Worm (Caenorhabditis elegans) whole organism, early embryonic: ENCODE measurements around the gene K08C7.1.

Experiments used
- B0310.2 ChIP-seq: sonication (generic microtip); optimal IDR thresholded peaks from 2 replicates; lab custom pipeline; 2016; ENCODE audit warnings: mild to moderate bottlenecking, missing genetic modification characterization, missing compliant biosample characterization
- F13C5.2 ChIP-seq: sonication (generic microtip); optimal IDR thresholded peaks from 2 replicates; lab custom pipeline; 2017; ENCODE audit warnings: mild to moderate bottlenecking, missing genetic modification characterization, inconsistent platforms, missing compliant biosample characterization
- aly-1 ChIP-seq: sonication (generic microtip); optimal IDR thresholded peaks from 2 replicates; lab custom pipeline; 2016; ENCODE audit warnings: missing genetic modification characterization, missing compliant biosample characterization
- ama-1 ChIP-seq: fragments of 150-350 bp; optimal IDR thresholded peaks from 2 replicates; lab custom pipeline; 2014
- ceh-13 ChIP-seq: fragments of 200-800 bp; sonication (Bioruptor generic); optimal IDR thresholded peaks from 2 replicates; lab custom pipeline; 2018; ENCODE audit warnings: mild to moderate bottlenecking, missing genetic modification characterization, missing compliant biosample characterization
- ceh-36 ChIP-seq: sonication (generic microtip); optimal IDR thresholded peaks from 2 replicates; lab custom pipeline; 2016; ENCODE audit warnings: missing genetic modification characterization, inconsistent platforms, missing compliant biosample characterization
- ets-7 ChIP-seq: sonication (generic microtip); optimal IDR thresholded peaks from 2 replicates; lab custom pipeline; 2016; ENCODE audit warnings: missing genotype, missing genetic modification characterization, missing compliant biosample characterization
- flt-1 ChIP-seq: fragments of 200-800 bp; sonication (Bioruptor generic); IDR thresholded peaks from 2 replicates; pipeline ENCODE4 v1.3.6; 2022; ENCODE audit warnings: missing genetic modification characterization, missing compliant biosample characterization
- hmbx-1 ChIP-seq: sonication (generic microtip); optimal IDR thresholded peaks from 2 replicates; lab custom pipeline; 2016; ENCODE audit warnings: mild to moderate bottlenecking, missing genetic modification characterization, missing compliant biosample characterization
- hmg-4 ChIP-seq: fragments of 200-800 bp; sonication (Bioruptor generic); optimal IDR thresholded peaks from 2 replicates; lab custom pipeline; 2018; ENCODE audit warnings: mild to moderate bottlenecking, missing genetic modification characterization, missing compliant biosample characterization
- hnd-1 ChIP-seq: sonication (generic microtip); optimal IDR thresholded peaks from 2 replicates; lab custom pipeline; 2016; ENCODE audit warnings: missing genetic modification characterization, missing compliant biosample characterization
- pes-1 ChIP-seq: fragments of 200-800 bp; sonication (Bioruptor generic); IDR thresholded peaks from 2 replicates; pipeline ENCODE4 v1.3.6; 2022; ENCODE audit warnings: missing genetic modification reagents, missing genetic modification characterization, missing compliant biosample characterization
- scrt-1 ChIP-seq: fragments of 200-800 bp; sonication (Bioruptor generic); IDR thresholded peaks from 2 replicates; pipeline ENCODE4 v1.3.6; 2022; ENCODE audit warnings: missing genetic modification characterization, missing compliant biosample characterization
- sea-1 ChIP-seq: fragments of 200-800 bp; sonication (Bioruptor generic); conservative IDR thresholded peaks from 2 replicates; pipeline ENCODE4 v1.3.6; 2022; ENCODE audit warnings: missing genetic modification characterization, missing compliant biosample characterization
- tbx-11 ChIP-seq: fragments of 200-800 bp; sonication (Bioruptor generic); IDR thresholded peaks from 2 replicates; pipeline ENCODE4 v1.3.6; 2022; ENCODE audit warnings: missing genetic modification characterization, missing compliant biosample characterization
- tbx-37 ChIP-seq: fragments of 200-800 bp; sonication (Bioruptor generic); conservative IDR thresholded peaks from 2 replicates; pipeline ENCODE4 v1.3.6; 2022; ENCODE audit warnings: missing genetic modification reagents, missing genetic modification characterization, missing compliant biosample characterization
- tra-4 ChIP-seq: sonication (generic microtip); optimal IDR thresholded peaks from 2 replicates; lab custom pipeline; 2017; ENCODE audit warnings: missing genetic modification characterization, missing compliant biosample characterization

Gene K08C7.1

DNA sequence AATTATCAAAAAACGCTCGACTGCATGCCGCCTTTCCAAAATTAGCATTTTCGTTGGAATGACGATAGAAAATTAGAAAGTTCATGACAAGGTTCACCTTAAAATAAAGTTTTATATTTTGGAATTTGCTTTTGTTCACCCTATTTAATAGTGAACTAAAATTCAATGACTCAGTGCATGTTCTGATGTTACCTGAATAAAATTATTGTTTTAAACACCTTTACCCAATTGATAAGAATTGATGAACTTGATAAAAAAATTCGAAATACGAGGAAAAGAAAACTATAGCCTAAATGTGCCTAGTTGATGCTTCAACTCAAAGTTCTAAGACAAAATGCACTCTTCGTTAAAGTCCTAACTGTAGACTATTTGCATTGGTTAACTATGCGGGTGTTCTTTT lies 4.5 kb downstream of the K08C7.1 start:
- no peak for TF ChIP-seq ceh-13 (GFP tag; lab: Kevin White, UChicago)
- no peak for TF ChIP-seq tra-4
- no peak for TF ChIP-seq pes-1 (GFP tag; lab: Robert Waterston, UW)
- no peak for TF ChIP-seq tbx-37
- TF ChIP-seq flt-1 (GFP tag; lab: Robert Waterston, UW): no peak
- TF ChIP-seq sea-1 (GFP tag; lab: Robert Waterston, UW): no peak
- no peak for TF ChIP-seq ceh-36 (tag; lab: Kevin White, UChicago)
- no peak for TF ChIP-seq hmg-4
- TF ChIP-seq F13C5.2: no peak
- TF ChIP-seq aly-1: no peak

DNA sequence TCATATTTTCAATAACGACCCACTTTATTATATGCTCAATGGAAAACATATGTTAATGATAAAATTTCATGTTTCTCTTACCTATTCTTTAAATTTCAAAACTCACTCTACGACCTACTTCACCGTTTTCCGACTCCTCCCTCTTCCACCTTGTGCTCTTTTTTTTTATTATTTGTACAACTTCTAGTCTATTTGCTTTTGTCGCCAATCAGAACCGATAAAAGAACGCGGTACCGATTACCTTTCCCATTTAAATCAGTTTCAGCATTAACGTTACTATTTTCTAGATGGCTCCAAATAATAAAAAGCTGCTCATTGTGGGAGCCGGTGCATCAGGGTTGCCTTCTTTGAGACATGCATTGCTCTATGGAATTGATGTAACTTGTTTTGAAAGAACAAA lies 5.1 kb downstream of the K08C7.1 start, which contains the start of gene fmo-1:
fmo-1 (plus strand) TSS at position 98 of the 400 bp plus-strand sequence.
- TF ChIP-seq hmg-4 (no peak), F13C5.2 (no peak), B0310.2 (tag; lab: Kevin White, UChicago) (no peak), flt-1 (GFP tag; lab: Robert Waterston, UW) (no peak), aly-1 (no peak), pes-1 (GFP tag; lab: Robert Waterston, UW) (no peak), tra-4 (no peak), ama-1 (lab: Kevin White, UChicago) (no peak), tbx-37 (no peak), tbx-11 (GFP tag; lab: Robert Waterston, UW) (no peak), scrt-1 (GFP tag; lab: Robert Waterston, UW) (no peak), sea-1 (GFP tag; lab: Robert Waterston, UW) (no peak), ceh-36 (tag; lab: Kevin White, UChicago) (no peak), hnd-1 (tag; lab: Kevin White, UChicago) (no peak), ets-7 (tag; lab: Kevin White, UChicago) (no peak), hmbx-1 (tag; lab: Kevin White, UChicago) (no peak), ceh-13 (GFP tag; lab: Kevin White, UChicago) (no peak)

DNA sequence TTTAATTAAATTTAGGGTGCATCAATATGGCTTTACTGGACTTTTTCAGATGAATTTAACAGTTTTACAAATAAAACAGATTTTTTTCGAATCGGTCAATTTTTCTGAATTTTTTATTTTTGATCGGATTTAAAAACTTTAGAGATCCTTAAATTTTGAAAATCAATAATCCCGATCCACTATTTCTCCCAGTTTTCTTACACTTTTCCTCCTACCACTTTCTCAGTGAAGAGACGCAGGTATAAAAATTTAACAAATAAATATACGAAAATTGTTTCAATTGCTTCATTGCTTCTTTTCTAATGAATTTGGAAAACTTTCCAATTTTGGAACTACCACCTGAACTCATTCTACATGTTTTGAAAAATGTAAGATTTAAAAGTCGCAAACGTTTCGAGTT lies 7.5 kb downstream of the K08C7.1 start, which contains the start of gene K08C7.7:
K08C7.7 (plus strand) TSS at position 301 of the 400 bp plus-strand sequence.
- no peak for TF ChIP-seq ets-7 (tag; lab: Kevin White, UChicago)
- no peak for TF ChIP-seq B0310.2 (tag; lab: Kevin White, UChicago)
- no peak for TF ChIP-seq sea-1 (GFP tag; lab: Robert Waterston, UW)
- TF ChIP-seq hmg-4: no peak
- no peak for TF ChIP-seq F13C5.2
- no peak for TF ChIP-seq tbx-11 (GFP tag; lab: Robert Waterston, UW)
- TF ChIP-seq hnd-1 (tag; lab: Kevin White, UChicago): no peak
- TF ChIP-seq ceh-36 (tag; lab: Kevin White, UChicago): no peak
- TF ChIP-seq flt-1 (GFP tag; lab: Robert Waterston, UW): no peak
- no peak for TF ChIP-seq tra-4
- TF ChIP-seq hmbx-1 (tag; lab: Kevin White, UChicago): no peak
- TF ChIP-seq tbx-37: no peak
- TF ChIP-seq scrt-1 (GFP tag; lab: Robert Waterston, UW): no peak
- no peak for TF ChIP-seq pes-1 (GFP tag; lab: Robert Waterston, UW)
- no peak for TF ChIP-seq ceh-13 (GFP tag; lab: Kevin White, UChicago)
- no peak for TF ChIP-seq ama-1 (lab: Kevin White, UChicago)

DNA sequence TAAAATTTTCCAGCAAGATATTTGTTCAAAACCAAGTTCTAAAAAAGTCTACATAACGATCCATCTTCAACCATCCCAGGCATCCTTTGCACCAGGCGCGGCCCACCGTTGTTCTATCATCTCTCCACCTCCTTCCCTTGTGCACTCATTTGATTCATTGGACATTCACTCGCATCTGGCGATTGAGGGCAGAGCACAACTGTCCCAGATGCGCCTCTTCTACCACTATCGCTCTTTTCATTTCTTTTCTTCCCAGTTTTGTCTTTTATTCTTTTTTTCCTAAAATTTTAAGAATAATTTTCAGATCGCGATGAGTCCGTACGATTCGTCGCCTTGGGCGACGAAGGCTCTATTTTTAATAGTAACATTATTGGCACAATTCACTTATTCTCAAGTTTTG lies 9.9 kb downstream of the K08C7.1 start, which contains the start of gene epi-1:
epi-1 (plus strand) TSS at position 301 of the 400 bp plus-strand sequence.
- TF ChIP-seq ceh-13 (GFP tag; lab: Kevin White, UChicago) (no peak), ets-7 (tag; lab: Kevin White, UChicago) (no peak), tra-4 (no peak), ceh-36 (tag; lab: Kevin White, UChicago) (no peak), pes-1 (GFP tag; lab: Robert Waterston, UW) (no peak), tbx-11 (GFP tag; lab: Robert Waterston, UW) (no peak), flt-1 (GFP tag; lab: Robert Waterston, UW) (no peak), hnd-1 (tag; lab: Kevin White, UChicago) (no peak), B0310.2 (tag; lab: Kevin White, UChicago) (no peak)

DNA sequence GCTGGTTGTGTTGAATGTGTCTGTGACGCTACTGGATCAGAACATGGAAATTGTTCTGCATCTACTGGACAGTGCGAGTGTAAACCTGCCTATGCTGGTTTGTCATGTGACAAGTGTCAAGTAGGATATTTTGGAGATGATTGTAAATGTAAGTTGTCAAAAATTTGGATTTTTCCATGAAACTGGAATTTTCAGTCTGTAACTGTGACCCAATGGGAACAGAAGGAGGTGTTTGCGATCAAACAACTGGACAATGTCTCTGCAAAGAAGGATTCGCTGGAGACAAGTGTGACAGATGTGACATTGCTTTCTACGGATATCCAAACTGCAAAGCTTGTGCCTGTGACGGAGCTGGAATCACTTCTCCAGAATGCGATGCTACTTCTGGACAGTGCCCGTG lies 11.9 kb downstream of the K08C7.1 start:
- TF ChIP-seq tbx-11 (GFP tag; lab: Robert Waterston, UW): no peak
- TF ChIP-seq hnd-1 (tag; lab: Kevin White, UChicago): no peak
- TF ChIP-seq sea-1 (GFP tag; lab: Robert Waterston, UW): no peak
- TF ChIP-seq tbx-37: no peak
- TF ChIP-seq aly-1: no peak
- TF ChIP-seq tra-4: no peak
- no peak for TF ChIP-seq hmg-4
- TF ChIP-seq flt-1 (GFP tag; lab: Robert Waterston, UW): no peak
- no peak for TF ChIP-seq ama-1 (lab: Kevin White, UChicago)
- TF ChIP-seq B0310.2 (tag; lab: Kevin White, UChicago): no peak
- TF ChIP-seq ceh-13 (GFP tag; lab: Kevin White, UChicago): no peak
- TF ChIP-seq F13C5.2: no peak
- no peak for TF ChIP-seq scrt-1 (GFP tag; lab: Robert Waterston, UW)

DNA sequence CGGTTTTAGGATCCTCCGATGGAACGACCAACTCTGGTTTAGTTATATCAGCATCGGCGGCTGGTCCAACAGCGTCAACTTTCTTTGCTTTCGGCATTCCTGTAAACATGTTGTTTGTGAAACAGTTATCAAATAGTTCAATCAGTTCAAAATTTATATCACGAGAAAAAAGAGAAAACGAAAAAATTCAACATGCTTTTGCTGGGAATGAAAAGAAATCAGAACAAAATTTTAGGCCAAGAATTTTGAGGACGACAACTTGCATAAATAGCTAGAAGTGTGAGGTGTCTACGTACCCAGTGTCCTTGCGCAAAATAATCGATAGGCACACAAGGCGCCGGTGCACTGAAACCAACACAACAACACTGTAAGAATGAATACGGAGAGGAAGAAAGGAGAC lies 23.8 kb downstream of the K08C7.1 start, which contains the start of gene K08C7.4:
K08C7.4 (minus strand) TSS at position 101 of the 400 bp plus-strand sequence.
- TF ChIP-seq hmg-4: no peak
- TF ChIP-seq ama-1 (lab: Kevin White, UChicago): no peak
- no peak for TF ChIP-seq tbx-37
- no peak for TF ChIP-seq pes-1 (GFP tag; lab: Robert Waterston, UW)
- TF ChIP-seq tra-4: no peak
- no peak for TF ChIP-seq scrt-1 (GFP tag; lab: Robert Waterston, UW)
- TF ChIP-seq flt-1 (GFP tag; lab: Robert Waterston, UW): no peak
- no peak for TF ChIP-seq aly-1
- no peak for TF ChIP-seq ceh-36 (tag; lab: Kevin White, UChicago)
- TF ChIP-seq tbx-11 (GFP tag; lab: Robert Waterston, UW): no peak
- no peak for TF ChIP-seq sea-1 (GFP tag; lab: Robert Waterston, UW)
- TF ChIP-seq hnd-1 (tag; lab: Kevin White, UChicago): no peak
- no peak for TF ChIP-seq ceh-13 (GFP tag; lab: Kevin White, UChicago)
- no peak for TF ChIP-seq B0310.2 (tag; lab: Kevin White, UChicago)
- TF ChIP-seq hmbx-1 (tag; lab: Kevin White, UChicago): no peak
- no peak for TF ChIP-seq ets-7 (tag; lab: Kevin White, UChicago)
- TF ChIP-seq F13C5.2: no peak
